Worm (Caenorhabditis elegans) whole organism, L4 larva: ENCODE results near the gene K12H6.9.

Experiments used
- F44E2.7 ChIP-seq: fragments of 200-800 bp; sonication (Bioruptor generic); IDR thresholded peaks from 2 replicates; pipeline ENCODE4 v2.1.2; 2022; ENCODE audit warnings: missing genetic modification characterization, missing compliant biosample characterization
- aly-2 ChIP-seq: sonication (generic microtip); optimal IDR thresholded peaks from 2 replicates; lab custom pipeline; 2018; ENCODE audit warnings: missing biosample characterization, missing genetic modification characterization
- egl-27 ChIP-seq: sonication (generic microtip); optimal IDR thresholded peaks from 3 replicates; lab custom pipeline; 2017; ENCODE audit warnings: missing biosample characterization, missing genetic modification reagents, missing genetic modification characterization
- fkh-10 ChIP-seq: fragments of 150-350 bp; optimal IDR thresholded peaks from 2 replicates; lab custom pipeline; 2014; ENCODE audit warnings: missing biosample characterization, missing genetic modification reagents, missing genetic modification characterization
- lin-15B ChIP-seq: fragments of 150-350 bp; sonication (generic microtip); optimal IDR thresholded peaks from 3 replicates; lab custom pipeline; 2014; ENCODE audit warnings: missing biosample characterization, missing genetic modification characterization
- nhr-237 ChIP-seq: sonication (generic microtip); optimal IDR thresholded peaks from 2 replicates; lab custom pipeline; 2017; ENCODE audit warnings: missing biosample characterization, missing genetic modification characterization
- pha-4 ChIP-seq, 2 experiments: fragments of 150-350 bp in 1 of 2; fragments of 200-800 bp in 1 of 2; sonication (Bioruptor generic) in 1 of 2; IDR thresholded peaks in 1 of 2; optimal IDR thresholded peaks in 1 of 2; 2 replicates each; pipeline versions ENCODE4 v1.3.6 to Lab custom; 2014 to 2022; ENCODE audit warnings: missing genetic modification characterization in 2 of 2, missing genetic modification reagents in 2 of 2, missing biosample characterization in 1 of 2, missing compliant biosample characterization in 1 of 2
- skn-1 ChIP-seq: fragments of 150-350 bp; optimal IDR thresholded peaks from 2 replicates; lab custom pipeline; 2014; ENCODE audit warnings: missing biosample characterization, missing genetic modification characterization
- snpc-4 ChIP-seq: fragments of 150-350 bp; optimal IDR thresholded peaks from 2 replicates; lab custom pipeline; 2014; ENCODE audit warnings: missing biosample characterization, missing genetic modification characterization

DNA sequence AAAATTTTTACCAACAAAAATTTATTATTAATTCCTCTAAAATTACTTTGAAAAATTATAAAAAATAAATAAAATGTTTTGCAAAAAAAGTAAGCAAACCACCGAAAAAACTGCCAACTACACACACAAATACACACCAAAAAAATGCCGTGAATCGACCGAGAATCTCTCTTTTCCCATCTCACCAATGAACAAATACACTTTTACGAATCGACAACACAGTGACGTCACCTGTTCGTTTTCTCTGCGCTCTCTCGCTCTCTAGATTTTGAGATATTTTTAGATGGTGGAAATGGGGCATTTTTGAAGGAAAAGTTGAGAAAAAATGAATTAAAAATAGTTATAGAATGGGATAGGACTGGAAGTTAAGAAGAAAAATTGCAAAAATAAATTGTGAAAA is 7.9 kb downstream of the K12H6.9 start:
- no peak for TF ChIP-seq skn-1
- TF ChIP-seq pha-4 (GFP tag; IDR thresholded peaks at IDR 0.05; lab: Robert Waterston, UW): no peak
- TF ChIP-seq pha-4 (tag; optimal IDR thresholded peaks at IDR 0.05; lab: Kevin White, UChicago): peak; percentile 50
- no peak for TF ChIP-seq egl-27 (tag; lab: Kevin White, UChicago)
- no peak for TF ChIP-seq snpc-4 (tag; lab: Kevin White, UChicago)
- TF ChIP-seq F44E2.7: no peak
- TF ChIP-seq nhr-237 (tag; lab: Kevin White, UChicago): no peak
- no peak for TF ChIP-seq lin-15B (tag; lab: Kevin White, UChicago)
- no peak for TF ChIP-seq aly-2 (tag; lab: Kevin White, UChicago)
- no peak for TF ChIP-seq fkh-10
